Fruit fly (Drosophila melanogaster): ENCODE results near the gene CG4393.

CG4393 gene

dm6 chr3R:23367540-23367939, 17.0 kb downstream of the CG4393 start:
- TF ChIP-seq OdsH (GFP tag; optimal IDR thresholded peaks at IDR 0.05) (no peak), jim (GFP tag; optimal IDR thresholded peaks at IDR 0.05) (no peak), ey (GFP tag; optimal IDR thresholded peaks at IDR 0.05) (no peak), GATAd (GFP tag; optimal IDR thresholded peaks at IDR 0.05) (no peak), sv (GFP tag; optimal IDR thresholded peaks at IDR 0.05) (no peak), HLH106 (tag; optimal IDR thresholded peaks at IDR 0.05) (no peak), usp (GFP tag; optimal IDR thresholded peaks at IDR 0.05) (no peak), CG9705 (GFP tag; optimal IDR thresholded peaks at IDR 0.05) (no peak), woc (GFP tag; optimal IDR thresholded peaks at IDR 0.05) (no peak), Hr83 (GFP tag; optimal IDR thresholded peaks at IDR 0.05; ENCODE audit: poor library complexity, severe bottlenecking) (no peak), br (GFP tag; optimal IDR thresholded peaks at IDR 0.05) (no peak), CG32264 (GFP tag; optimal IDR thresholded peaks at IDR 0.05) (no peak), rgr (GFP tag; optimal IDR thresholded peaks at IDR 0.05) (no peak), psq (GFP tag; optimal IDR thresholded peaks at IDR 0.05) (no peak), N (GFP tag; optimal IDR thresholded peaks at IDR 0.05) (no peak), dl (GFP tag; optimal IDR thresholded peaks at IDR 0.05; ENCODE audit: insufficient read depth in 1 of 2, partially characterized antibody in 2 of 2) (no peak), lola (GFP tag; optimal IDR thresholded peaks at IDR 0.05) (no peak), fru (GFP tag; optimal IDR thresholded peaks at IDR 0.05) (no peak)

dm6 chr3R:23365028-23365427, 19.5 kb downstream of the CG4393 start:
- TF ChIP-seq foxo (GFP tag; optimal IDR thresholded peaks at IDR 0.05), result no peak
- TF ChIP-seq CG32264 (GFP tag; optimal IDR thresholded peaks at IDR 0.05), result no peak
- TF ChIP-seq tai (GFP tag; optimal IDR thresholded peaks at IDR 0.05), result no peak
- no peak for TF ChIP-seq brk (GFP tag; optimal IDR thresholded peaks at IDR 0.05)
- no peak for TF ChIP-seq dl (GFP tag; optimal IDR thresholded peaks at IDR 0.05; ENCODE audit: insufficient read depth in 1 of 2, partially characterized antibody in 2 of 2)
- no peak for TF ChIP-seq Rel (GFP tag; optimal IDR thresholded peaks at IDR 0.05)
- TF ChIP-seq Rel (tag; optimal IDR thresholded peaks at IDR 0.05), result no peak
- TF ChIP-seq usp (GFP tag; optimal IDR thresholded peaks at IDR 0.05), result no peak
- no peak for TF ChIP-seq Mio (GFP tag; optimal IDR thresholded peaks at IDR 0.05)
- no peak for TF ChIP-seq Dfd (GFP tag; optimal IDR thresholded peaks at IDR 0.05)
- TF ChIP-seq HLH106 (tag; optimal IDR thresholded peaks at IDR 0.05), result no peak
- TF ChIP-seq OdsH (GFP tag; optimal IDR thresholded peaks at IDR 0.05), result no peak
- no peak for TF ChIP-seq Sp1 (GFP tag; optimal IDR thresholded peaks at IDR 0.05)
- no peak for TF ChIP-seq dsf (GFP tag; optimal IDR thresholded peaks at IDR 0.05; ENCODE audit: borderline replicate concordance)
- TF ChIP-seq GATAd (GFP tag; optimal IDR thresholded peaks at IDR 0.05), result no peak

dm6 chr3R:23363515-23364124, 21.0 kb downstream of the CG4393 start, which contains the start of gene CG4408:
TSS of gene CG4408 (minus strand) at chr3R:23363574.
- no peak for TF ChIP-seq Dfd (GFP tag; optimal IDR thresholded peaks at IDR 0.05)
- TF ChIP-seq Hnf4 (GFP tag; optimal IDR thresholded peaks at IDR 0.05), result peak; percentile 94
- TF ChIP-seq dl (GFP tag; optimal IDR thresholded peaks at IDR 0.05; ENCODE audit: insufficient read depth in 1 of 2, partially characterized antibody in 2 of 2), result no peak
- TF ChIP-seq Sp1 (GFP tag; optimal IDR thresholded peaks at IDR 0.05), result peak; percentile 90
- TF ChIP-seq HLH106 (tag; optimal IDR thresholded peaks at IDR 0.05), result peak; percentile 93
- peak; percentile 75 for TF ChIP-seq sage (GFP tag; optimal IDR thresholded peaks at IDR 0.05)
- no peak for TF ChIP-seq CrebA (GFP tag; optimal IDR thresholded peaks at IDR 0.05; ENCODE audit: borderline replicate concordance)
- peak; percentile 80 for TF ChIP-seq dmrt93B (GFP tag; optimal IDR thresholded peaks at IDR 0.05)
- TF ChIP-seq tai (GFP tag; optimal IDR thresholded peaks at IDR 0.05), result no peak
- TF ChIP-seq br (GFP tag; optimal IDR thresholded peaks at IDR 0.05), result peak; percentile 93
- TF ChIP-seq lola (GFP tag; optimal IDR thresholded peaks at IDR 0.05), result no peak
- TF ChIP-seq GATAd (GFP tag; optimal IDR thresholded peaks at IDR 0.05), result peak; percentile 52
- no peak for TF ChIP-seq jim (GFP tag; optimal IDR thresholded peaks at IDR 0.05)
- TF ChIP-seq rgr (GFP tag; optimal IDR thresholded peaks at IDR 0.05), result peak; percentile 90
- peak; percentile 72 for TF ChIP-seq pan (optimal IDR thresholded peaks at IDR 0.05)
- TF ChIP-seq Rel (GFP tag; optimal IDR thresholded peaks at IDR 0.05), result no peak
- peak; percentile 68 for TF ChIP-seq Rel (tag; optimal IDR thresholded peaks at IDR 0.05)
- peak; percentile 83 for TF ChIP-seq Jra (GFP tag; optimal IDR thresholded peaks at IDR 0.05)
- TF ChIP-seq ey (GFP tag; optimal IDR thresholded peaks at IDR 0.05), result peak; percentile 95
- TF ChIP-seq Mio (GFP tag; optimal IDR thresholded peaks at IDR 0.05), result peak; percentile 1
- no peak for TF ChIP-seq CG32264 (GFP tag; optimal IDR thresholded peaks at IDR 0.05)
- peak; percentile 86 for TF ChIP-seq psq (GFP tag; optimal IDR thresholded peaks at IDR 0.05)
- TF ChIP-seq CG9705 (GFP tag; optimal IDR thresholded peaks at IDR 0.05), result peak; percentile 90
- TF ChIP-seq Hr83 (GFP tag; optimal IDR thresholded peaks at IDR 0.05; ENCODE audit: poor library complexity, severe bottlenecking), result no peak
- peak; percentile 14 for TF ChIP-seq sv (GFP tag; optimal IDR thresholded peaks at IDR 0.05)
- TF ChIP-seq Hr78 (GFP tag; optimal IDR thresholded peaks at IDR 0.05), result no peak
- peak; percentile 86 for TF ChIP-seq woc (GFP tag; optimal IDR thresholded peaks at IDR 0.05)
- TF ChIP-seq N (GFP tag; optimal IDR thresholded peaks at IDR 0.05), result no peak
- peak; percentile 84 for TF ChIP-seq brk (GFP tag; optimal IDR thresholded peaks at IDR 0.05)
- no peak for TF ChIP-seq Myc (optimal IDR thresholded peaks at IDR 0.05)
- TF ChIP-seq usp (GFP tag; optimal IDR thresholded peaks at IDR 0.05), result no peak
- TF ChIP-seq OdsH (GFP tag; optimal IDR thresholded peaks at IDR 0.05), result peak; percentile 93
- TF ChIP-seq Vsx2 (GFP tag; optimal IDR thresholded peaks at IDR 0.05; ENCODE audit: partially characterized antibody), result no peak
- no peak for TF ChIP-seq Abd-B (GFP tag; optimal IDR thresholded peaks at IDR 0.05)
- TF ChIP-seq h (GFP tag; optimal IDR thresholded peaks at IDR 0.05), result peak; percentile 52
- TF ChIP-seq dsf (GFP tag; optimal IDR thresholded peaks at IDR 0.05; ENCODE audit: borderline replicate concordance), result peak; percentile 55
- peak in 1 of 2 experiments; percentile 93 for TF ChIP-seq foxo (GFP tag; optimal IDR thresholded peaks at IDR 0.05)
- no peak for TF ChIP-seq Dif (GFP tag; optimal IDR thresholded peaks at IDR 0.05; ENCODE audit: partially characterized antibody)
- TF ChIP-seq fru (GFP tag; optimal IDR thresholded peaks at IDR 0.05), result peak; percentile 91

Data from whole organism, wandering third instar larva.